Worm (Caenorhabditis elegans): Measurements from ENCODE around the gene nhr-13.

Gene nhr-13

DNA sequence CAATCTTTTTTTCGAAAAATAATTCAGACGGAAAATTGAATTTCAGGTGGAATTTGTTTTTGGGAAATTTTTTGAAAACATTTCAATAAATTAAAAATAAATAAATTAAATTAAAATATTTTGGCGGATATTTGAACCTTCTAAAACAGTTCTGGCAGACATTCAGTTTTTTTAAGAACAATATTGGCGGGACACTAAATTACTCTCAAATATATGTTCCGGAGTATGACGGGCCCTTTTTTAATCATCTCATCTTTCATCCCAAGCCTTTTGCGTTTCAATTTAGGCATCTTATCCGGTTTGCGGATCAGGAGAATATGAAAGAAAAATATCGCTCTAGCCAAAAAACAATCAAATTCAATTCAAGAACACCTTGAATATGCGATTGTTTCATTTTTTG, 14.5 kb downstream of the nhr-13 start, which contains the start of gene svh-11:
Gene svh-11 (plus strand): TSS at position 301 of the 400 bp plus-strand sequence.
- no peak for TF ChIP-seq ama-1 (optimal IDR thresholded peaks at IDR 0.05)
- no peak for TF ChIP-seq dmd-4 (tag; optimal IDR thresholded peaks at IDR 0.05)
- TF ChIP-seq egl-27 (tag; optimal IDR thresholded peaks at IDR 0.05): no peak
- no peak for TF ChIP-seq blmp-1 (tag; optimal IDR thresholded peaks at IDR 0.05; ENCODE audit: insufficient read depth)
- TF ChIP-seq zag-1 (tag; optimal IDR thresholded peaks at IDR 0.05): no peak
- no peak for TF ChIP-seq elt-3 (tag; optimal IDR thresholded peaks at IDR 0.05)
- no peak for TF ChIP-seq Y55F3AM.14 (GFP tag; optimal IDR thresholded peaks at IDR 0.05)
- no peak for TF ChIP-seq ceh-82 (tag; optimal IDR thresholded peaks at IDR 0.05)
- no peak for TF ChIP-seq aly-2 (tag; optimal IDR thresholded peaks at IDR 0.05)
- TF ChIP-seq nhr-11 (tag; optimal IDR thresholded peaks at IDR 0.05): no peak
- TF ChIP-seq lsy-2 (tag; optimal IDR thresholded peaks at IDR 0.05): no peak
- TF ChIP-seq ZK546.5 (tag; optimal IDR thresholded peaks at IDR 0.05): no peak
- TF ChIP-seq nhr-129 (tag; optimal IDR thresholded peaks at IDR 0.05): no peak
- TF ChIP-seq mdl-1 (tag; optimal IDR thresholded peaks at IDR 0.05): no peak

DNA sequence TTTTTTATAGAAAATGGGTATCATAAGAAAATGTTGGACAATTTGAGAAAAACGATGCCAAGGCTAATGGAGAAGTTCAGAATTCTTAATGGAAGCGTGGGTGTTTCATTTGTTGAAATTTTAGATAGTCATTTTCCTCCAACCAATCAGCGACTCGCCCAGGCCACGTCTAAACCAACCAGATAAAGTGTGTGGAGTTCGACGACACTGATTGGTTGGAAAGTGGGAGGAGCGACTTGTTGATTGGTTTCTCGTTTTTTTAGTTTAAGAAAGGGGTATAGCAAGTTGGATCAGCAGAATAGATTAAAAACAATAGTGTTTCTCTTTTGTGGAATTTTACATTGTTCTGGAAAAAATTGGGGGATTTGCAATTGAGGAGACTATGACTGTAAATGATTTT, 15.2 kb downstream of the nhr-13 start:
- no peak for TF ChIP-seq C34F6.9 (tag; optimal IDR thresholded peaks at IDR 0.05)
- TF ChIP-seq ceh-16 (tag; optimal IDR thresholded peaks at IDR 0.05): no peak
- TF ChIP-seq nhr-10 (tag; optimal IDR thresholded peaks at IDR 0.05): no peak
- TF ChIP-seq aly-2 (tag; optimal IDR thresholded peaks at IDR 0.05): no peak
- no peak for TF ChIP-seq crh-2 (tag; optimal IDR thresholded peaks at IDR 0.05)
- no peak for TF ChIP-seq ztf-4 (tag; optimal IDR thresholded peaks at IDR 0.05)
- no peak for TF ChIP-seq lsy-2 (tag; optimal IDR thresholded peaks at IDR 0.05)
- TF ChIP-seq skn-1 (tag; optimal IDR thresholded peaks at IDR 0.05): no peak
- no peak for TF ChIP-seq ama-1 (optimal IDR thresholded peaks at IDR 0.05)
- no peak for TF ChIP-seq egl-27 (tag; optimal IDR thresholded peaks at IDR 0.05)
- no peak for TF ChIP-seq ceh-82 (tag; optimal IDR thresholded peaks at IDR 0.05)
- TF ChIP-seq ztf-1 (GFP tag; conservative IDR thresholded peaks at IDR 0.05): no peak
- TF ChIP-seq mbf-1 (tag; optimal IDR thresholded peaks at IDR 0.05): no peak
- no peak for TF ChIP-seq F13H6.1 (tag; optimal IDR thresholded peaks at IDR 0.05)
- no peak for TF ChIP-seq unc-55 (GFP tag; optimal IDR thresholded peaks at IDR 0.05)

DNA sequence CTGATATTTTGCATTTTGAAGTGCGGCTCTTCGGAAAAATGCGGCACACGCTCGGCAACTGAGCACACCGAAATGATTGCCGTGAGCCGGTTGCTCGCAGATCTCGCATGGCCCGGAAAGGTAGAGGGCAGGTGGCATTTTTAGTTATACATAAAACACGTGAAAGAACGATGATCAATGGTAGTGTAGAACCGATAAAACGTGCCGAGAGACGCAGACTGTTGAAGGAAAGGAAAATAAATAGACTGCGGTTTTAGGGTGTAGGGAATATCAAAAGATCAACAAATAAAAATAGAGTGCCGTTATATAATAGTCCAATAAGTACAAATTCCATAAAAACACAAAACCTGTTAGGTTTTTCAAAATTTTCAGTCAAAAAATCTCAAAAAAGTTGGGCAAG, 19.7 kb downstream of the nhr-13 start, which contains the start of gene nhr-133:
Gene nhr-133 (minus strand): TSS at position 183 of the 400 bp plus-strand sequence.
- TF ChIP-seq ztf-4 (tag; optimal IDR thresholded peaks at IDR 0.05) (no peak), unc-62 (GFP tag; optimal IDR thresholded peaks at IDR 0.05) (no peak), fos-1 (tag; optimal IDR thresholded peaks at IDR 0.05) (peak; percentile 23), crh-2 (tag; optimal IDR thresholded peaks at IDR 0.05) (peak; percentile 38), F13H6.1 (tag; optimal IDR thresholded peaks at IDR 0.05) (peak; percentile 3), nhr-129 (tag; optimal IDR thresholded peaks at IDR 0.05) (peak; percentile 7), nhr-237 (tag; optimal IDR thresholded peaks at IDR 0.05) (no peak), sma-9 (GFP tag; optimal IDR thresholded peaks at IDR 0.05) (peak; percentile 73), sma-9 (tag; optimal IDR thresholded peaks at IDR 0.05) (no peak)

DNA sequence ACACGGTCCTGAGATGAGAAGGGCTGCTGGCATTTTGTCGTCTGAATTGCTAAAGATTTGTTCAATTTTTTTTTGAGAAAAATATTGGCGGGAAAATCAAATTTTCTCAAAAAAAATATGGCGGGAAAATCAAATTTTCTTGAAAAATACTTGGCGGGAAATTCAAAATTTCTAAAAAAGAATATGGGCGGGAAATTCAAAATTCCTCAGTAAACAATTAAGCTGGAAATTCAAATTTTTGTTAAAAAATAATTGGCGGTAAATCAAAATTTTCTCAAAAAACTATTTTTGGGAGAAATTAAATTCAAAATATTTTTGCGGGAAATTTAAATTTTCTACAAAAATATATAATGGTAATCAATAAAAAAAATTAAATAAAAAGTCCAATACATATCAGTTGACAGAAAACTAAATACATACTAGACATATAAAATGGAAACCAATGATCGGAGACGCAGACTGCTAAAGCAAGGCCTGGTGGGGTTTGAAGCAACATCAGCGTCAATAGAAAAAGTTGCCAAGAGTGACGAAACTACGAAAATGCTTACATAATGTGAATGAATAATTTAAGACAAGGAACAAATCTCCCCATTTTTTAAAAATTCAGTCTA, 22.2 kb downstream of the nhr-13 start, which contains the start of gene nhr-184:
Gene nhr-184 (minus strand): TSS at position 51 of the 611 bp plus-strand sequence.
- TF ChIP-seq zag-1 (tag; optimal IDR thresholded peaks at IDR 0.05) (no peak), gmeb-1 (tag; optimal IDR thresholded peaks at IDR 0.05) (peak; percentile 2), fos-1 (tag; optimal IDR thresholded peaks at IDR 0.05) (peak; percentile 56), lsy-2 (tag; optimal IDR thresholded peaks at IDR 0.05) (peak in 1 of 2 experiments; percentile 21), unc-55 (GFP tag; optimal IDR thresholded peaks at IDR 0.05) (peak; percentile 30), sma-9 (GFP tag; optimal IDR thresholded peaks at IDR 0.05) (peak; percentile 35), sma-9 (tag; optimal IDR thresholded peaks at IDR 0.05) (no peak), nhr-12 (tag; optimal IDR thresholded peaks at IDR 0.05) (no peak)

DNA sequence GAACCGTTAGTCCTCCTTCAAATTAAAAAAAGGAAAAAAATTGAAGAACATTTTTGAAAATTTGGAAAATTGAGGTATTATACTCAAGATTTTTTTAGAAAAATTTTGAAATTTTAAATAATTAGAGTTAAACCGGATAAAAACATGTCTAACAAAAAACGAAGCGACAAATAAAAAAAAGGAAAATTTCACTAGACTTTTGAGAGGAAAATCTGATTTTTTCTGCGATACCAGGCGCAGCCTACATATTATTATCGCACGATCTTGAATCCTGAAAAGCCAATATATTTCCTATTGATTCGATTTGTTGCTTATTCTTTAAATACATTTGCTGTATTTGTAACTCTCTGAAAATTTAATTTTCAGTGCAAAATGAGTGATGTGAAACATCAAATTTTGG, 23.1 kb downstream of the nhr-13 start, which contains the start of gene nstp-8:
Gene nstp-8 (plus strand): TSS at position 301 of the 400 bp plus-strand sequence.
- no peak for TF ChIP-seq ztf-11 (tag; optimal IDR thresholded peaks at IDR 0.05)
- no peak for TF ChIP-seq ZK546.5 (tag; optimal IDR thresholded peaks at IDR 0.05)
- no peak for TF ChIP-seq peb-1 (tag; optimal IDR thresholded peaks at IDR 0.05)
